Worm (Caenorhabditis elegans): ENCODE data around the gene H08J19.1.
A peak's percentile ranks its signal among the peaks of the same experiment; 100 is the strongest.

The H08J19.1 gene

ce11 chrX:15650428-15650827 lies 7.7 kb downstream of the H08J19.1 start (continued):
- TF ChIP-seq tlf-1 (GFP tag; optimal IDR thresholded peaks at IDR 0.05) = no peak
- no peak for TF ChIP-seq F33H1.4 (GFP tag; IDR thresholded peaks at IDR 0.05)
- TF ChIP-seq madf-8 (GFP tag; conservative IDR thresholded peaks at IDR 0.05) = no peak
- TF ChIP-seq B0261.1 (tag; optimal IDR thresholded peaks at IDR 0.05) = no peak
- no peak for TF ChIP-seq F39B2.1 (GFP tag; IDR thresholded peaks at IDR 0.05)
- TF ChIP-seq B0035.1 (tag; optimal IDR thresholded peaks at IDR 0.05) = no peak
- TF ChIP-seq nfya-1 (tag; optimal IDR thresholded peaks at IDR 0.05; ENCODE audit: borderline replicate concordance, insufficient read depth) = no peak
- no peak for TF ChIP-seq F37B4.10 (GFP tag; IDR thresholded peaks at IDR 0.05)
- no peak; the same call in 1 of the 2 replicates for TF ChIP-seq hmg-1.2 (GFP tag; IDR thresholded peaks at IDR 0.05)
- TF ChIP-seq F23B12.7 (tag; optimal IDR thresholded peaks at IDR 0.05; ENCODE audit: insufficient read depth) = no peak
- peak; percentile 63; the same call in 1 of the 2 replicates for TF ChIP-seq egrh-3 (GFP tag; IDR thresholded peaks at IDR 0.05)
- no peak for TF ChIP-seq nfyb-1 (GFP tag; IDR thresholded peaks at IDR 0.05)
- TF ChIP-seq C17E4.6 (GFP tag; IDR thresholded peaks at IDR 0.05) = no peak
- TF ChIP-seq cebp-1 (GFP tag; IDR thresholded peaks at IDR 0.05) = no peak
- no peak for TF ChIP-seq cebp-1 (tag; optimal IDR thresholded peaks at IDR 0.05)
- TF ChIP-seq Y56A3A.18 (GFP tag; IDR thresholded peaks at IDR 0.05) = no peak
- TF ChIP-seq attf-6 (GFP tag; IDR thresholded peaks at IDR 0.05) = no peak
- no peak for TF ChIP-seq fkh-3 (tag; optimal IDR thresholded peaks at IDR 0.05)
- no peak for TF ChIP-seq die-1 (tag; optimal IDR thresholded peaks at IDR 0.05)
- no peak for TF ChIP-seq bed-1 (GFP tag; IDR thresholded peaks at IDR 0.05)

ce11 chrX:15650919-15651420 lies 8.2 kb downstream of the H08J19.1 start, which contains the start of gene F59D12.3:
Gene F59D12.3 (minus strand): TSS chrX:15650969.
- no peak for TF ChIP-seq F57A8.1 (GFP tag; optimal IDR thresholded peaks at IDR 0.05)

ce11 chrX:15653196-15653595 lies 10.5 kb downstream of the H08J19.1 start:
- TF ChIP-seq madf-6 (GFP tag; IDR thresholded peaks at IDR 0.05) (no peak), F33H1.4 (GFP tag; IDR thresholded peaks at IDR 0.05) (no peak), tlf-1 (GFP tag; optimal IDR thresholded peaks at IDR 0.05) (no peak), B0261.1 (tag; optimal IDR thresholded peaks at IDR 0.05) (no peak), K12H6.12 (tag; optimal IDR thresholded peaks at IDR 0.05) (peak; percentile 39), F49E8.2 (tag; optimal IDR thresholded peaks at IDR 0.05; ENCODE audit: insufficient read depth) (no peak), ceh-58 (GFP tag; IDR thresholded peaks at IDR 0.05) (no peak)

DNA sequence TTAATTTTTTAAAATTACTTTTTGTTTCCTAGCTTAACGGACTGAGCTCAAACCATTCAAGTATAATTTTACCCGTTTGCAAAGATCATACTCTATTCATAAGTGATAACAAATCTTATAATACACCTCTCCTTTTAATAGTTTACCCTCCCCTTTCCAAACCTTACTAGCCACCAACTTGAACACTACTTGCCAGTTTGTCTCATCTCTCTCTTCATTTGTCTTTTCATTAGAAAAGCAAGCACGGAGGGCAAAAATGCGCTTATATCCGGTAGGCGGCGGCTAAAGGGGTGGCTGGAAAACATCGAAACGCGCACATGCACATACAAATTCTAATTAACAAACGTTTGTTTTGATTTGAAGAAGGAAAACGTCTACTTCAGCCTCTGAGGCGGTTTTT lies 12.2 kb downstream of the H08J19.1 start:
- TF ChIP-seq mcd-1 (GFP tag; IDR thresholded peaks at IDR 0.05) (no peak), nfya-1 (tag; optimal IDR thresholded peaks at IDR 0.05; ENCODE audit: borderline replicate concordance, insufficient read depth) (no peak), F33H1.4 (GFP tag; IDR thresholded peaks at IDR 0.05) (no peak), snpc-3.4 (tag; optimal IDR thresholded peaks at IDR 0.05) (no peak), zfh-2 (GFP tag; conservative IDR thresholded peaks at IDR 0.05) (no peak), akir-1 (GFP tag; optimal IDR thresholded peaks at IDR 0.05) (no peak), madf-8 (GFP tag; conservative IDR thresholded peaks at IDR 0.05) (no peak), mes-4 (tag; optimal IDR thresholded peaks at IDR 0.05) (no peak)

- TF ChIP-seq lsy-27 (tag; optimal IDR thresholded peaks at IDR 0.05; ENCODE audit: borderline replicate concordance, insufficient read depth) (no peak), dpff-1 (tag; optimal IDR thresholded peaks at IDR 0.05) (no peak), egl-44 (GFP tag; IDR thresholded peaks at IDR 0.05) (no peak), T26A5.8 (tag; optimal IDR thresholded peaks at IDR 0.05) (no peak), C17E4.6 (GFP tag; IDR thresholded peaks at IDR 0.05) (no peak), Y56A3A.18 (GFP tag; IDR thresholded peaks at IDR 0.05) (no peak), B0019.2 (GFP tag; conservative IDR thresholded peaks at IDR 0.05) (no peak), F52B5.7 (tag; optimal IDR thresholded peaks at IDR 0.05) (no peak), zim-3 (tag; optimal IDR thresholded peaks at IDR 0.05) (no peak), lag-1 (GFP tag; IDR thresholded peaks at IDR 0.05) (no peak), ceh-58 (GFP tag; IDR thresholded peaks at IDR 0.05) (no peak), ekl-4 (GFP tag; IDR thresholded peaks at IDR 0.05) (no peak)
Observed at ce11 chrX:15655623-15656022, 12.9 kb downstream of the H08J19.1 start.
